Fruit fly (Drosophila melanogaster): ENCODE measurements around the gene CG14442.

DNA sequence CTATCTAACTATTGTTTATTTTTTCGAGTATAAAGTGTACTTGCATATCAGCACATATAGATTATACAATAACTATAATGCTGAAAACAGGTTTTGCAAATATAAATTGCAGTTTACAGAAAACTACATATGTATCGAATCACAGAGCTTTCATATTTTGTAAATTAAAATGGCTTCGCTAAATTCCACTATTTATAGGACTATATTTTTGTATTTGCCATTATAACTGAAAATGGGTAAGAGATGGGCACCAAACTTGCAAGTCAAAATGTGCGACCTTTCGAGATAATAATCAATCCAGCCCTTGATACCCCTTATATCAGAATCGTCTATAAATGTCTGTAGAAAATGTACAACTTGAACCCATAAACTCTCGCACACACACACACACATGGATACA, 8.4 kb upstream of the CG14442 start:
- TF ChIP-seq CTCF (optimal IDR thresholded peaks at IDR 0.05) (no peak), CG8478 (optimal IDR thresholded peaks at IDR 0.05) (no peak)

All from S2 (cell line).